Fruit fly (Drosophila melanogaster) whole organism, embryonic: Measurements from ENCODE around the gene IscU.
A peak's percentile ranks its signal among the peaks of the same experiment; 100 is the strongest.

Experiments used
- CG10321 ChIP-seq: fragments of 200-800 bp; sonication (Bioruptor generic); IDR thresholded peaks from 2 replicates; pipeline ENCODE4 v1.3.6; 2022; ENCODE audit warnings: missing biosample characterization, missing genetic modification characterization
- CG13287 ChIP-seq: fragments of 200-800 bp; sonication (Bioruptor generic); IDR thresholded peaks from 2 replicates; pipeline ENCODE4 v1.3.6; 2022; ENCODE audit warnings: missing biosample characterization, missing genetic modification characterization; ENCODE audit not compliant: partially characterized antibody
- CG14667 ChIP-seq: fragments of 200-800 bp; sonication (Bioruptor generic); IDR thresholded peaks from 2 replicates; pipeline ENCODE4 v1.3.6; 2022; ENCODE audit warnings: missing biosample characterization, missing genetic modification characterization
- CG15696 ChIP-seq: fragments of 200-800 bp; sonication (Bioruptor generic); optimal IDR thresholded peaks from 2 replicates; lab custom pipeline; 2019; ENCODE audit warnings: missing biosample characterization, mild to moderate bottlenecking, missing genetic modification characterization, moderate library complexity
- CG6254 ChIP-seq: fragments of 200-800 bp; sonication (Bioruptor generic); optimal IDR thresholded peaks from 3 replicates; lab custom pipeline; 2017; ENCODE audit warnings: mild to moderate bottlenecking, missing biosample characterization, missing genetic modification reagents, missing genetic modification characterization
- CG6689 ChIP-seq: fragments of 200-800 bp; sonication (Bioruptor generic); IDR thresholded peaks from 2 replicates; pipeline ENCODE4 v1.3.6; 2022; ENCODE audit warnings: missing biosample characterization, missing genetic modification characterization
- CTCF ChIP-seq: fragments of 200-800 bp; sonication (Bioruptor generic); optimal IDR thresholded peaks from 2 replicates; lab custom pipeline; 2017; ENCODE audit warnings: missing biosample characterization, mild to moderate bottlenecking, missing genetic modification characterization, moderate library complexity
- E2f2 ChIP-seq: fragments of 200-800 bp; sonication (Bioruptor generic); IDR thresholded peaks from 2 replicates; pipeline ENCODE4 v1.3.6; 2022; ENCODE audit warnings: missing biosample characterization, missing genetic modification characterization
- Jarid2 ChIP-seq: fragments of 200-800 bp; sonication (Bioruptor generic); optimal IDR thresholded peaks from 3 replicates; lab custom pipeline; 2017; ENCODE audit warnings: mild to moderate bottlenecking, missing biosample characterization, missing genetic modification reagents, missing genetic modification characterization
- Ssrp ChIP-seq: fragments of 200-800 bp; sonication (Bioruptor generic); optimal IDR thresholded peaks from 2 replicates; lab custom pipeline; 2018; ENCODE audit warnings: missing biosample characterization, mild to moderate bottlenecking, missing genetic modification characterization, moderate library complexity
- gsb ChIP-seq: fragments of 200-800 bp; sonication (Bioruptor generic); IDR thresholded peaks from 2 replicates; pipeline ENCODE4 v1.3.6; 2022; ENCODE audit warnings: missing biosample characterization, missing genetic modification characterization
- pita ChIP-seq: fragments of 200-800 bp; sonication (Bioruptor generic); optimal IDR thresholded peaks from 2 replicates; lab custom pipeline; 2017; ENCODE audit warnings: missing biosample characterization, mild to moderate bottlenecking, missing genetic modification characterization
- zen ChIP-seq: fragments of 200-800 bp; sonication (Bioruptor generic); optimal IDR thresholded peaks from 3 replicates; lab custom pipeline; 2018; ENCODE audit warnings: missing biosample characterization, mild to moderate bottlenecking, missing genetic modification characterization, moderate library complexity

The IscU gene

DNA sequence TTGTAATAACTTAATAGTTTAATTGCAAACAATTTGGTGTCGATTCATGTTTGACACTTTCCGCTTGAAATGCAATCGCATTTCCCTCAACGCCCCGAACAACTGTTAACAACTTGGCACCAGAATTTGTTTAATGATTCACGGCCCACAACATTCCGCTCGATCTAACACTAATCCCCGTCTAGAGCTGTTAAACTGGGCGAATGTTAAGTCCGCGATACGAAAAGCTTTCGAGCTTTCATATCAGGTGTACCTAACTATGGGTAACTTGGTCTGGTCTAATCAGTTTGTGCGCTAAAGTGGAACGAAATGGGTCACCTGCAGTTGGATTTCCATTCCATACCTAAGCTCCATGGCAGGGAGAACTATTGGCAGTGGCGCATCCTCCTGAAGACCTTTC is 50.8 kb downstream of the IscU start, which contains the start of gene CG34301:
Gene CG34301, plus strand, starts transcription at position 301 of the 400 bp plus-strand sequence.
- TF ChIP-seq CG6689 (GFP tag; lab: Robert Waterston, UW) (no peak), CG14667 (GFP tag; lab: Robert Waterston, UW) (no peak), pita (GFP tag; lab: Kevin White, UChicago) (no peak), CG6254 (GFP tag; lab: Kevin White, UChicago) (no peak), Ssrp (no peak), CG15696 (tag; lab: Kevin White, UChicago) (no peak), CG10321 (GFP tag; lab: Robert Waterston, UW) (no peak), zen (tag; lab: Kevin White, UChicago) (no peak), E2f2 (no peak), gsb (GFP tag; lab: Robert Waterston, UW) (no peak), Jarid2 (peak; percentile 13), CG13287 (0 out of 2 replicates have a peak, but pooled peaks have one; percentile 9), CTCF (no peak)
